Fruit fly (Drosophila melanogaster) whole organism, prepupa: ENCODE data around the gene CG15717.

Experiments
- CG10631 ChIP-seq: fragments of 200-800 bp; sonication (Bioruptor generic); optimal IDR thresholded peaks from 2 replicates; lab custom pipeline; 2016; ENCODE audit warnings: missing biosample characterization, missing genetic modification characterization
- CG11294 ChIP-seq: fragments of 200-800 bp; sonication (Bioruptor generic); IDR thresholded peaks from 2 replicates; pipeline ENCODE4 v1.3.6; 2022; ENCODE audit warnings: missing biosample characterization, missing genetic modification characterization
- CG11762 ChIP-seq: fragments of 200-800 bp; sonication (Bioruptor generic); optimal IDR thresholded peaks from 3 replicates; lab custom pipeline; 2016; ENCODE audit warnings: missing biosample characterization, missing genetic modification characterization; ENCODE audit not compliant: insufficient read depth
- CG1621 ChIP-seq: fragments of 200-800 bp; sonication (Bioruptor generic); optimal IDR thresholded peaks from 3 replicates; lab custom pipeline; 2018; ENCODE audit warnings: missing biosample characterization, mild to moderate bottlenecking, missing genetic modification characterization
- CG16779 ChIP-seq: fragments of 200-800 bp; sonication (Bioruptor generic); optimal IDR thresholded peaks from 3 replicates; lab custom pipeline; 2017; ENCODE audit warnings: missing biosample characterization, mild to moderate bottlenecking, missing genetic modification characterization
- CG3032 ChIP-seq: fragments of 200-800 bp; optimal IDR thresholded peaks from 2 replicates; lab custom pipeline; 2019; ENCODE audit warnings: missing biosample characterization, mild to moderate bottlenecking, missing genetic modification characterization, moderate library complexity
- CG32006 ChIP-seq: fragments of 200-800 bp; sonication (Bioruptor generic); optimal IDR thresholded peaks from 3 replicates; lab custom pipeline; 2017; ENCODE audit warnings: missing biosample characterization, mild to moderate bottlenecking, missing genetic modification characterization
- CG34406 ChIP-seq: fragments of 200-800 bp; sonication (Bioruptor generic); optimal IDR thresholded peaks from 3 replicates; lab custom pipeline; 2016; ENCODE audit warnings: missing biosample characterization, missing genetic modification characterization
- CG3919 ChIP-seq: fragments of 200-800 bp; sonication (Bioruptor generic); optimal IDR thresholded peaks from 3 replicates; lab custom pipeline; 2016; ENCODE audit warnings: missing biosample characterization, missing genetic modification characterization
- CG6163 ChIP-seq: fragments of 200-800 bp; sonication (Bioruptor generic); IDR thresholded peaks from 3 replicates; pipeline ENCODE4 v1.3.6; 2022; ENCODE audit warnings: missing biosample characterization, missing genetic modification characterization
- CG6854 ChIP-seq: fragments of 200-800 bp; sonication (Bioruptor generic); optimal IDR thresholded peaks from 2 replicates; lab custom pipeline; 2017; ENCODE audit warnings: missing biosample characterization, mild to moderate bottlenecking, missing genetic modification characterization
- CG8119 ChIP-seq: fragments of 200-800 bp; sonication (Bioruptor generic); IDR thresholded peaks from 3 replicates; pipeline ENCODE4 v1.3.6; 2022; ENCODE audit warnings: missing biosample characterization, missing genetic modification characterization
- CG8319 ChIP-seq: fragments of 200-800 bp; sonication (Bioruptor generic); optimal IDR thresholded peaks from 3 replicates; lab custom pipeline; 2016; ENCODE audit warnings: missing biosample characterization, missing genetic modification characterization
- CG8632 ChIP-seq: fragments of 200-800 bp; sonication (Bioruptor generic); optimal IDR thresholded peaks from 3 replicates; lab custom pipeline; 2016; ENCODE audit warnings: missing biosample characterization, missing genetic modification characterization
- CG9139 ChIP-seq: fragments of 200-800 bp; sonication (Bioruptor generic); optimal IDR thresholded peaks from 3 replicates; lab custom pipeline; 2017; ENCODE audit warnings: missing biosample characterization, mild to moderate bottlenecking, missing genetic modification characterization
- Eip75B ChIP-seq: fragments of 200-800 bp; sonication (Bioruptor generic); optimal IDR thresholded peaks from 3 replicates; lab custom pipeline; 2016; ENCODE audit warnings: missing biosample characterization, missing genetic modification characterization
- Eip78C ChIP-seq: fragments of 200-800 bp; sonication (Bioruptor generic); peaks from one replicate; lab custom pipeline; 2016; ENCODE audit warnings: missing biosample characterization, missing genetic modification characterization
- Eip93F ChIP-seq: fragments of 200-800 bp; sonication (Bioruptor generic); optimal IDR thresholded peaks from 2 replicates; lab custom pipeline; 2016; ENCODE audit warnings: missing biosample characterization, mild to moderate bottlenecking, missing genetic modification characterization
- Ets21C ChIP-seq: fragments of 200-800 bp; sonication (Bioruptor generic); optimal IDR thresholded peaks from 3 replicates; lab custom pipeline; 2016; ENCODE audit warnings: missing biosample characterization, missing genetic modification characterization
- Hr38 ChIP-seq: sonication (Bioruptor generic); optimal IDR thresholded peaks from 2 replicates; lab custom pipeline; 2016; ENCODE audit warnings: missing biosample characterization, missing genetic modification characterization
- Hr4 ChIP-seq: fragments of 200-800 bp; sonication (Bioruptor generic); optimal IDR thresholded peaks from 3 replicates; lab custom pipeline; 2016; ENCODE audit warnings: missing biosample characterization, missing genetic modification characterization
- Lpt ChIP-seq: fragments of 200-800 bp; sonication (Bioruptor generic); optimal IDR thresholded peaks from 3 replicates; lab custom pipeline; 2016; ENCODE audit warnings: missing biosample characterization, missing genetic modification characterization
- Met ChIP-seq: fragments of 200-800 bp; sonication (Bioruptor generic); optimal IDR thresholded peaks from 3 replicates; lab custom pipeline; 2016; ENCODE audit warnings: missing biosample characterization, missing genetic modification characterization
- Sox14 ChIP-seq: fragments of 200-800 bp; sonication (Bioruptor generic); optimal IDR thresholded peaks from 3 replicates; lab custom pipeline; 2016; ENCODE audit warnings: missing biosample characterization, missing genetic modification characterization
- Sox15 ChIP-seq: fragments of 200-800 bp; sonication (Bioruptor generic); optimal IDR thresholded peaks from 3 replicates; lab custom pipeline; 2016; ENCODE audit warnings: missing biosample characterization, missing genetic modification characterization
- achi ChIP-seq: fragments of 200-800 bp; sonication (Bioruptor generic); optimal IDR thresholded peaks from 3 replicates; lab custom pipeline; 2016; ENCODE audit warnings: missing biosample characterization, missing genetic modification characterization
- acj6 ChIP-seq: fragments of 200-800 bp; sonication (Bioruptor generic); optimal IDR thresholded peaks from 3 replicates; lab custom pipeline; 2016; ENCODE audit warnings: missing biosample characterization, missing genetic modification characterization
- cyc ChIP-seq: fragments of 200-800 bp; sonication (Bioruptor generic); optimal IDR thresholded peaks from 3 replicates; lab custom pipeline; 2016; ENCODE audit warnings: missing biosample characterization, missing genetic modification characterization
- dac ChIP-seq: fragments of 200-800 bp; sonication (Bioruptor generic); optimal IDR thresholded peaks from 2 replicates; lab custom pipeline; 2017; ENCODE audit warnings: missing biosample characterization, mild to moderate bottlenecking, missing genetic modification characterization
- dsx ChIP-seq: fragments of 200-800 bp; optimal IDR thresholded peaks from 3 replicates; lab custom pipeline; 2019; ENCODE audit warnings: missing biosample characterization, mild to moderate bottlenecking, missing genetic modification characterization, moderate library complexity; ENCODE audit not compliant: poor library complexity, severe bottlenecking
- eg ChIP-seq: fragments of 200-800 bp; sonication (Bioruptor generic); IDR thresholded peaks from 3 replicates; pipeline ENCODE4 v1.3.6; 2022; ENCODE audit warnings: missing biosample characterization, missing genetic modification characterization
- esn ChIP-seq: fragments of 200-800 bp; sonication (Bioruptor generic); optimal IDR thresholded peaks from 2 replicates; lab custom pipeline; 2016; ENCODE audit warnings: missing biosample characterization, mild to moderate bottlenecking, missing genetic modification characterization, moderate library complexity
- fd59A ChIP-seq: fragments of 200-800 bp; sonication (Bioruptor generic); optimal IDR thresholded peaks from 2 replicates; lab custom pipeline; 2017; ENCODE audit warnings: missing biosample characterization, mild to moderate bottlenecking, missing genetic modification characterization, missing genetic modification reagents
- fd85E ChIP-seq: fragments of 200-800 bp; sonication (Bioruptor generic); optimal IDR thresholded peaks from 3 replicates; lab custom pipeline; 2016; ENCODE audit warnings: missing biosample characterization, missing genetic modification characterization
- fkh ChIP-seq: fragments of 200-800 bp; sonication (Bioruptor generic); optimal IDR thresholded peaks from 3 replicates; lab custom pipeline; 2017; ENCODE audit warnings: missing biosample characterization, mild to moderate bottlenecking, missing genetic modification characterization, moderate library complexity
- net ChIP-seq: fragments of 200-800 bp; sonication (Bioruptor generic); optimal IDR thresholded peaks from 3 replicates; lab custom pipeline; 2016; ENCODE audit warnings: missing biosample characterization, missing genetic modification characterization
- pdm3 ChIP-seq: fragments of 200-800 bp; sonication (Bioruptor generic); optimal IDR thresholded peaks from 3 replicates; lab custom pipeline; 2016; ENCODE audit warnings: missing biosample characterization, missing genetic modification characterization
- salr ChIP-seq, 2 experiments: fragments of 200-800 bp; sonication (Bioruptor generic); optimal IDR thresholded peaks; 3 replicates each; lab custom pipeline; 2016 to 2018; ENCODE audit warnings: missing biosample characterization in 2 of 2, missing genetic modification characterization in 2 of 2, mild to moderate bottlenecking in 1 of 2
- spab ChIP-seq: fragments of 200-800 bp; sonication (Bioruptor generic); optimal IDR thresholded peaks from 2 replicates; lab custom pipeline; 2017; ENCODE audit warnings: missing biosample characterization, mild to moderate bottlenecking, missing genetic modification characterization, missing genetic modification reagents
- ss ChIP-seq, 2 experiments: fragments of 200-800 bp; sonication (Bioruptor generic); optimal IDR thresholded peaks; 2 replicates in 1 of 2; 3 replicates in 1 of 2; lab custom pipeline; 2017 to 2018; ENCODE audit warnings: mild to moderate bottlenecking in 2 of 2, missing biosample characterization in 2 of 2, missing genetic modification characterization in 2 of 2, moderate library complexity in 1 of 2
- svp ChIP-seq: fragments of 200-800 bp; sonication (Bioruptor generic); peaks from one replicate; lab custom pipeline; 2016; ENCODE audit warnings: missing biosample characterization, missing genetic modification characterization
- topi ChIP-seq: fragments of 200-800 bp; sonication (Bioruptor generic); optimal IDR thresholded peaks from 3 replicates; lab custom pipeline; 2016; ENCODE audit warnings: missing biosample characterization, missing genetic modification characterization
- vri ChIP-seq: fragments of 200-800 bp; sonication (Bioruptor generic); optimal IDR thresholded peaks from 3 replicates; lab custom pipeline; 2016; ENCODE audit warnings: missing biosample characterization, mild to moderate bottlenecking, missing genetic modification characterization

CG15717 gene

dm6 chrX:13111832-13112231, 16.9 kb upstream of the CG15717 start (continued):
- TF ChIP-seq dac (GFP tag; lab: Kevin White, UChicago) (no peak), CG8632 (GFP tag; lab: Kevin White, UChicago) (no peak), vri (no peak), CG11762 (GFP tag; lab: Kevin White, UChicago) (no peak), dsx (GFP tag; lab: Kevin White, UChicago) (peak; percentile 40), net (GFP tag; lab: Kevin White, UChicago) (no peak), CG11294 (GFP tag; lab: Robert Waterston, UW) (no peak), Met (GFP tag; lab: Kevin White, UChicago) (no peak), achi (no peak), Eip93F (GFP tag; lab: Kevin White, UChicago) (no peak), cyc (GFP tag; lab: Kevin White, UChicago) (no peak), CG34406 (GFP tag; lab: Kevin White, UChicago) (peak; percentile 11), fd59A (GFP tag; lab: Kevin White, UChicago) (no peak), svp (no peak)

dm6 chrX:13112238-13112829, 16.4 kb upstream of the CG15717 start, which contains the start of gene Chpf:
TSS of gene Chpf (minus strand) at chrX:13112462.
- TF ChIP-seq CG9139 (no peak), CG6163 (GFP tag; lab: Robert Waterston, UW) (peak; percentile 57; the same call in 1 of the 3 replicates), CG10631 (GFP tag; lab: Kevin White, UChicago) (no peak), CG3919 (GFP tag; lab: Kevin White, UChicago) (no peak), acj6 (no peak), Sox14 (GFP tag; lab: Kevin White, UChicago) (no peak), CG16779 (tag; lab: Kevin White, UChicago) (no peak), vri (peak; percentile 33), Hr4 (GFP tag; lab: Kevin White, UChicago) (no peak), CG1621 (tag; lab: Kevin White, UChicago) (no peak), CG3032 (no peak), CG32006 (GFP tag; lab: Kevin White, UChicago) (peak; percentile 24), fd85E (no peak), topi (GFP tag; lab: Kevin White, UChicago) (peak; percentile 7), Eip93F (GFP tag; lab: Kevin White, UChicago) (peak; percentile 0), eg (peak; percentile 60; the same call in 1 of the 3 replicates), Hr38 (no peak), Eip75B (GFP tag; lab: Kevin White, UChicago) (peak; percentile 7), Sox15 (no peak), ss (GFP tag; optimal IDR thresholded peaks at IDR 0.05; lab: Kevin White, UChicago) (peak in 1 of 2 experiments; percentile 20), CG34406 (GFP tag; lab: Kevin White, UChicago) (no peak), cyc (GFP tag; lab: Kevin White, UChicago) (no peak), dac (GFP tag; lab: Kevin White, UChicago) (no peak), pdm3 (no peak), Met (GFP tag; lab: Kevin White, UChicago) (peak; percentile 33), esn (GFP tag; lab: Kevin White, UChicago) (peak; percentile 23), Lpt (GFP tag; lab: Kevin White, UChicago) (no peak), salr (GFP tag; optimal IDR thresholded peaks at IDR 0.05; lab: Kevin White, UChicago) (no peak), net (GFP tag; lab: Kevin White, UChicago) (no peak), Eip78C (GFP tag; lab: Kevin White, UChicago) (no peak), CG8119 (GFP tag; lab: Robert Waterston, UW) (no peak), fkh (GFP tag; lab: Kevin White, UChicago) (peak; percentile 73), svp (peak; percentile 70), fd59A (GFP tag; lab: Kevin White, UChicago) (no peak), CG6854 (GFP tag; lab: Kevin White, UChicago) (no peak), CG8319 (GFP tag; lab: Kevin White, UChicago) (no peak), Ets21C (no peak), spab (GFP tag; lab: Kevin White, UChicago) (no peak), achi (no peak)
